Fruit fly (Drosophila melanogaster) whole organism, adult: ENCODE measurements around the gene Pif1.

ENCODE experiments used
- CG11617 ChIP-seq: fragments of 200-800 bp; sonication (Bioruptor generic); optimal IDR thresholded peaks from 2 replicates; lab custom pipeline; 2017; ENCODE audit warnings: mild to moderate bottlenecking, missing biosample characterization, missing genetic modification reagents, missing genetic modification characterization
- CG12768 ChIP-seq: fragments of 200-800 bp; sonication (Bioruptor generic); optimal IDR thresholded peaks from 2 replicates; lab custom pipeline; 2017; ENCODE audit warnings: missing biosample characterization, missing genetic modification characterization, mild to moderate bottlenecking, moderate library complexity, missing genetic modification reagents
- CG14711 ChIP-seq: fragments of 200-800 bp; sonication (Bioruptor generic); optimal IDR thresholded peaks from 2 replicates; lab custom pipeline; 2018; ENCODE audit warnings: missing biosample characterization, mild to moderate bottlenecking, missing genetic modification characterization, moderate library complexity
- CG1620 ChIP-seq: fragments of 200-800 bp; sonication (Bioruptor generic); optimal IDR thresholded peaks from 2 replicates; lab custom pipeline; 2016; ENCODE audit warnings: missing biosample characterization, missing genetic modification characterization
- CG33017 ChIP-seq: fragments of 200-800 bp; sonication (Bioruptor generic); optimal IDR thresholded peaks from 2 replicates; lab custom pipeline; 2018; ENCODE audit warnings: missing biosample characterization, mild to moderate bottlenecking, missing genetic modification characterization, moderate library complexity
- CG5204 ChIP-seq: fragments of 200-800 bp; sonication (Bioruptor generic); optimal IDR thresholded peaks from 2 replicates; lab custom pipeline; 2016; ENCODE audit warnings: missing biosample characterization, missing genetic modification characterization
- CG7045 ChIP-seq: fragments of 200-800 bp; sonication (Bioruptor generic); optimal IDR thresholded peaks from 2 replicates; lab custom pipeline; 2017; ENCODE audit warnings: missing biosample characterization, mild to moderate bottlenecking, missing genetic modification characterization
- CG7101 ChIP-seq: fragments of 200-800 bp; sonication (Bioruptor generic); optimal IDR thresholded peaks from 2 replicates; lab custom pipeline; 2018; ENCODE audit warnings: missing biosample characterization, mild to moderate bottlenecking, missing genetic modification characterization, moderate library complexity
- Clk ChIP-seq: fragments of 200-800 bp; sonication (Bioruptor generic); optimal IDR thresholded peaks from 2 replicates; lab custom pipeline; 2017; ENCODE audit warnings: missing biosample characterization, missing genetic modification characterization
- Crg-1 ChIP-seq: fragments of 200-800 bp; sonication (Bioruptor generic); optimal IDR thresholded peaks from 2 replicates; lab custom pipeline; 2016; ENCODE audit warnings: missing biosample characterization, missing genetic modification characterization
- Hr96 ChIP-seq: fragments of 200-800 bp; sonication (Bioruptor generic); optimal IDR thresholded peaks from 2 replicates; lab custom pipeline; 2016; ENCODE audit warnings: missing biosample characterization, missing genetic modification characterization
- Mnt ChIP-seq: fragments of 200-800 bp; sonication (Bioruptor generic); optimal IDR thresholded peaks from 2 replicates; lab custom pipeline; 2016; ENCODE audit warnings: missing biosample characterization, mild to moderate bottlenecking, missing genetic modification characterization
- bab1 ChIP-seq: fragments of 200-800 bp; sonication (Bioruptor generic); optimal IDR thresholded peaks from 3 replicates; lab custom pipeline; 2019; ENCODE audit warnings: missing biosample characterization, mild to moderate bottlenecking, missing genetic modification characterization, moderate library complexity
- cic ChIP-seq: fragments of 200-800 bp; sonication (Bioruptor generic); optimal IDR thresholded peaks from 2 replicates; lab custom pipeline; 2017; ENCODE audit warnings: missing biosample characterization, mild to moderate bottlenecking, missing genetic modification characterization, moderate library complexity
- cnc ChIP-seq, 2 experiments: fragments of >200 bp; optimal IDR thresholded peaks; 2 replicates each; lab custom pipeline; 2017
- kay ChIP-seq: fragments of 200-800 bp; sonication (Bioruptor generic); peaks from one replicate; lab custom pipeline; 2016; ENCODE audit warnings: missing biosample characterization, missing genetic modification characterization, borderline replicate concordance
- ovo ChIP-seq: fragments of 200-800 bp; sonication (Bioruptor generic); optimal IDR thresholded peaks from 2 replicates; lab custom pipeline; 2016; ENCODE audit warnings: missing biosample characterization, missing genetic modification characterization
- pad ChIP-seq: fragments of 200-800 bp; sonication (Bioruptor generic); optimal IDR thresholded peaks from 3 replicates; lab custom pipeline; 2017; ENCODE audit warnings: missing biosample characterization, missing genetic modification characterization, mild to moderate bottlenecking, moderate library complexity, missing genetic modification reagents
- tj ChIP-seq: fragments of 200-800 bp; sonication (Bioruptor generic); optimal IDR thresholded peaks from 3 replicates; lab custom pipeline; 2017; ENCODE audit warnings: missing biosample characterization, mild to moderate bottlenecking, missing genetic modification characterization, moderate library complexity
- toe ChIP-seq: fragments of 200-800 bp; sonication (Bioruptor generic); optimal IDR thresholded peaks from 2 replicates; lab custom pipeline; 2016; ENCODE audit warnings: missing biosample characterization, missing genetic modification characterization

Gene Pif1

DNA sequence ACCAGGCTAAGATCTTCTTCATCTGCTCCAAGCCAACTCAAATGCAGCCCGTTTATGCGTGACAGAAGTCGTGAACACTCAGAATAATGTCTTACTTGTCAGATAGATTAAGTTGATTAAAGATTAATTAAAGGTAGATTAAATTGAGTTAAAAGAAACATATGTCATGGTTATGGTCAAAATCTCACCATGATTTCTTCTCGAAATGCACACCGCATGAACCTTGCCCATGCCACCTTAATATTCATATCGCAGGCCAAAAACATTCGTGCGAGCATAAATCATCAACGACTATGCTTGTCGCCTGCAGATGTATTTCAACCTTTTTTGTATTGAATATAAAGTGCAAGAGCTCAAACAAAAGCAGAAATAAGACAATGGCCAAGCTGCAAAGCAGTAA, 32.7 kb downstream of the Pif1 start:
- TF ChIP-seq CG5204 (GFP tag; lab: Kevin White, UChicago) (no peak), CG11617 (GFP tag; lab: Kevin White, UChicago) (no peak), Mnt (no peak), bab1 (GFP tag; lab: Kevin White, UChicago) (no peak), CG33017 (tag; lab: Kevin White, UChicago) (peak; percentile 25), tj (no peak), CG12768 (GFP tag; lab: Kevin White, UChicago) (no peak), pad (GFP tag; lab: Kevin White, UChicago) (no peak), CG14711 (tag; lab: Kevin White, UChicago) (peak; percentile 3), kay (no peak), CG1620 (GFP tag; lab: Kevin White, UChicago) (no peak), Clk (no peak), cic (no peak), cnc (optimal IDR thresholded peaks at IDR 0.05; lab: Kevin White, UChicago) (no peak), CG7101 (no peak)

DNA sequence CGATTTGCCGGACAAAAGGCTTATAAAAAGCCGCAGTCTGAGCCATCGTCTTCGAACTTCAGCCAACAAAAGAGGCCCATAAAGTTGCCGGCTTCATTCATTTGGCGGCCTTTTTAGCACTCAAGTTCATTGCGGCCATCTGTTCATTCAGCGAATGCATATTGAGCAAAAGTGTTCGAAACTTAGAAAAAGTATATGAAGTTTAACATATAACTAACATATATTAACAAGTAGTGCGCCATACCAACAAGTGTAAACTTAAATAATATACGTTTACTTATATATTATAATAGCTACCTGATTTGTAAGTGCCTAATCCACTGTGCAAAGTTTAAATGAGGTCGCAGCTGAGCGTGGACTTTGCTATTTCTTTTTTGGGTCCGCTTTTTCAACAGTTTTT, 33.5 kb downstream of the Pif1 start:
- TF ChIP-seq tj (no peak), Mnt (no peak), CG7045 (no peak), Clk (no peak), pad (GFP tag; lab: Kevin White, UChicago) (no peak), CG5204 (GFP tag; lab: Kevin White, UChicago) (no peak), CG12768 (GFP tag; lab: Kevin White, UChicago) (no peak)

DNA sequence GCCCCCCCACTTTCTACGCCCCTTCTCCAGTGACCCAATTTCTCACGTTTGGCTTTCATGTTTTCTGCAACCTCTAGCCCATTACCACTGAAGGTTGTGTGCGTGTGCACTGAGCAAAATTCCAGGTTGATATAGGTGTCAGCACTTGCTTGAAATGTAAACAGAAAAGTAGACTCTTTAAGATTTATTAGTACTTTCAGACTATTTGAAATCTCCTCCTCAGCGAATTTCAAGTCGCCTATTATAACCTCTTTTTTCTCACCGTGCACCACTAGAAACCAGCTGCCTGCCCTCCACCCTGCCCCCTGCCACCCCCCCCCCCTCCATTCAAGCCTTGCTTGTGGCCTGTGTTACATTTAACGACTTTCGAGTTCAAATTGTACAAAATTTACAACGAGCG, 34.7 kb downstream of the Pif1 start:
- TF ChIP-seq cic: no peak
- TF ChIP-seq bab1 (GFP tag; lab: Kevin White, UChicago): no peak
- TF ChIP-seq CG1620 (GFP tag; lab: Kevin White, UChicago): no peak
- TF ChIP-seq CG11617 (GFP tag; lab: Kevin White, UChicago): no peak
- TF ChIP-seq Mnt: no peak
- TF ChIP-seq ovo (GFP tag; lab: Kevin White, UChicago): no peak
- TF ChIP-seq CG33017 (tag; lab: Kevin White, UChicago): no peak

DNA sequence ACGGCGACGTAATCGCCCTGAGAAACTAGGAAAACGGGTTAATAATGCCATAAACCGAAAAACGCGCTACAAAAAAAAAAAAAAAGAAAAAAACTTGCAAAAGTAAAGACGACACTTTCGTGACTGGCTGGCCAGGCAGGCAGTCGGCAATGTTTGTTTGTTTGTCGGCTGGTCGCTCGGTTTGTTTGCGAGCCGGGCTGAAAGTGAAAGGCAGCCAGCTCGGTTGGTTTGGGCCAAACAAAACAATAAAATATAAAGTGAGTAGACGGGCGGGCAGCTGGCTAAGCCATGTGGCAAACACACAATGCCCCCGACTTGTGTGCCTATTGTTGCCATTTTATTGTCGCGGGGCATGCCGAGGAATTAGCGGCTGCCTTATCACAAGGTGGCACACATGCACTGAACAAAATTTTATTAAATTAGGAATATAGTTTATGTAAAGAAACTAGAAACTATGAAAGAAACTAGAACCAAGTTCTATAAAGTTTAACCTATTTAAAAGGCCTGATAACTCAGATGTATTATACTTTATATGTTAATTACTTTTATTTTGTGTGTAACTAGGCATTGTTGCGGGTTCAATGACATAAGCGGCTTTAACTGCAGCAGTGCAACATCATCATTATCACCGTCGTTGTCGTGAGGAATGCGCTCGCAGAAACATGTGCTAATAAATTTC, 41.2 kb downstream of the Pif1 start:
- no peak for TF ChIP-seq Crg-1 (GFP tag; lab: Kevin White, UChicago)
- no peak for TF ChIP-seq tj
- no peak for TF ChIP-seq CG14711 (tag; lab: Kevin White, UChicago)
- TF ChIP-seq Mnt: no peak
- no peak for TF ChIP-seq toe (GFP tag; lab: Kevin White, UChicago)
- TF ChIP-seq Hr96 (GFP tag; lab: Kevin White, UChicago): no peak
- no peak for TF ChIP-seq pad (GFP tag; lab: Kevin White, UChicago)
- no peak for TF ChIP-seq bab1 (GFP tag; lab: Kevin White, UChicago)
- no peak for TF ChIP-seq cic
- no peak for TF ChIP-seq CG7101
- no peak for TF ChIP-seq Clk

DNA sequence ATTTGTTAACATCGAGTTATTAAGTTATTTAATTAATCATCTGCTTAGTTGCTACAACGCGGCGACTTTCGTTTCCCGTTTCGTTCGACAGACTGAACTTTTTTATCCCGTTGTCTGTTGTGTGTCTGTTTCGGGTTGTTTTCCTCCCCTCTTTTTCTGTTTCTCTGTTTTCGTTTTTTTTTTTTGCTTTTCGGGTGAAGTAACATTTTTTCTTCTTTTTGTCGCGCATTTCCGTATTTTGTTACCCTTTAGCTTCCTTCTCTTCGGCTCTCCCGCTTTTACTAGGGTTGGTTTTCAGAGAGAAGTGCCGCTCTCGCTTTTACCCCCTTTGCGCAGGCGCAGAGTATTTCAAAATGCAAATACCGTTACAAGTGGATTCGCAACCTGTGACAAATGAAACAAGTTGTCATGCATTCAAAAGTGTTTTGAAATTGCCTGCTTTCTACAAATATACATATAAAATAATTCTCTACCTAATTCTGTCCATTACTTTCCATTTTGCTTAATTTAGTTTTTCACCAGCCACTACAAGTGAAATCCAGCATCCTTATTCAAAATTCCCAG, 43.1 kb downstream of the Pif1 start, which contains the start of gene Pgant2:
Gene Pgant2, minus strand, starts transcription at position 51 of the 564 bp plus-strand sequence.
- TF ChIP-seq Clk (no peak), cnc (optimal IDR thresholded peaks at IDR 0.05; lab: Kevin White, UChicago) (no peak), CG7045 (no peak), pad (GFP tag; lab: Kevin White, UChicago) (no peak), bab1 (GFP tag; lab: Kevin White, UChicago) (no peak), CG11617 (GFP tag; lab: Kevin White, UChicago) (no peak), toe (GFP tag; lab: Kevin White, UChicago) (no peak), CG33017 (tag; lab: Kevin White, UChicago) (no peak), CG5204 (GFP tag; lab: Kevin White, UChicago) (no peak), cic (no peak)

DNA sequence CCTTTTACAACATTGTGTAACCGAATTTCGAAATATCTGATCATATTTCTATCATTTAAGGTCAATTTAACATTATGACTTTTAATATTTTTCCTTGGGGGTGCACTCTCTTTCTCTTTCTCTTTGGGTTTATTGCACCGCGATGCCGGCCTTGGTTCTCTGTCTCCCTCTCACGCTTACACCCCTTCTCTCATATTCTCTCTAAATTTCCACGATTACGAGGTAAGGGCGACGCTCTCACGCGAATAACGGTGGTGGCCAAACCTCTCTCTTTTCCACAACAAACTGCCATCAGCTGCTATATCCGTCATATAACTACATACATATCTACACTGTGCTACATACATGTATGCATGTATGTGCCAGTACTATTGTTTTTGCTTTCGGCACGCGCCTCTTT, 43.9 kb downstream of the Pif1 start:
- TF ChIP-seq cic (no peak), Crg-1 (GFP tag; lab: Kevin White, UChicago) (no peak), toe (GFP tag; lab: Kevin White, UChicago) (no peak), CG7101 (no peak), CG33017 (tag; lab: Kevin White, UChicago) (no peak)

DNA sequence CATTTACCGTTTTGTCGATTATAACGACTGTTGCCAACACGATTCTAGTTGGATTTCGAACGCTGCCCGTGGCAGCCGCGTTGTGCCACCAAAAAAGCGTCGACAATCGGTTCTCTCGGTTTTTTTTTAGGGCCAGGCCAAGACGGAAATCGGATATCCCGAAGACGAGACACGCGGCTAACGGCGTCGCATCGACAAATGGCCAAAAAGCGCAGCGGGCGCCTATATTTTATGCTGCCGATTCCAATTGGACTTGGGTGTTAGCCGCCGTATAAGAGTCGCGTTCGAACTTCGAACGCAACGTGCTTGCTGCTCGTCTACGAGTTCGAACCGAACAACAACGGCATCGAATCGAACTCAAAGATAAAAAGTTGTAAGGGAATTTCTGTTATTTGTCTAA, 47.1 kb downstream of the Pif1 start:
- peak; percentile 7 for TF ChIP-seq kay
- TF ChIP-seq cic: no peak
- TF ChIP-seq Mnt: no peak

DNA sequence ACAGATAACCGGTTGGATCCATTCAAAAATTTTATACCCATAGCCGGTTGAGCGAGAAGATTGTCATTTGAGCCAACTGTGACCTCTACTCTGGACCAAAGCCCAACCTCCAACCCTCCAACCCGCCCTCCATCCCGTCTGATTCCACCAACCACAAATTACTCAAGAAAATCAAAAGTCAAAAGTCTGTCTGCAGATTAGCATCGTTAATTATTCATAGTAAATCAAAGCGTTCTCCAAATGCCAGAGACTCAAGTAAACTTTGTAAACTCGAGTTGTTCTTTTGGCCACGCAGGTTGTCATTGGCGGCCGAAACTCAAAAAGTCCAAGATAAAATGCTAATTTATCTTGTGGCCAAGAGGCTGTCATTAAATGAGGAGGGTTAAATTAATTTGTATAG, 52.2 kb downstream of the Pif1 start:
- TF ChIP-seq ovo (GFP tag; lab: Kevin White, UChicago) (no peak), CG5204 (GFP tag; lab: Kevin White, UChicago) (no peak), CG12768 (GFP tag; lab: Kevin White, UChicago) (no peak), bab1 (GFP tag; lab: Kevin White, UChicago) (no peak), CG11617 (GFP tag; lab: Kevin White, UChicago) (no peak), CG1620 (GFP tag; lab: Kevin White, UChicago) (no peak), cic (no peak), Clk (no peak), kay (no peak), Mnt (no peak), pad (GFP tag; lab: Kevin White, UChicago) (no peak), Crg-1 (GFP tag; lab: Kevin White, UChicago) (no peak), toe (GFP tag; lab: Kevin White, UChicago) (no peak), CG7101 (no peak), CG33017 (tag; lab: Kevin White, UChicago) (no peak)
